Fruit fly (Drosophila melanogaster) whole organism, pupa: Measurements from ENCODE around the gene 5-HT7.

Experiments
- CG13204 ChIP-seq: fragments of 200-800 bp; sonication (Bioruptor generic); optimal IDR thresholded peaks from 2 replicates; lab custom pipeline; 2018; ENCODE audit warnings: missing biosample characterization, mild to moderate bottlenecking, missing genetic modification characterization, moderate library complexity
- CG17806 ChIP-seq: fragments of 200-800 bp; sonication (Bioruptor generic); optimal IDR thresholded peaks from 2 replicates; lab custom pipeline; 2018; ENCODE audit warnings: missing biosample characterization, mild to moderate bottlenecking, missing genetic modification characterization, moderate library complexity
- CG32121 ChIP-seq: fragments of 200-800 bp; sonication (Bioruptor generic); IDR thresholded peaks from 2 replicates; pipeline ENCODE4 v1.3.6; 2022; ENCODE audit warnings: missing biosample characterization, missing genetic modification characterization
- CG34367 ChIP-seq: fragments of 200-800 bp; sonication (Bioruptor generic); optimal IDR thresholded peaks from 2 replicates; lab custom pipeline; 2018; ENCODE audit warnings: missing biosample characterization, mild to moderate bottlenecking, missing genetic modification characterization
- CG8301 ChIP-seq: fragments of 200-800 bp; sonication (Bioruptor generic); optimal IDR thresholded peaks from 2 replicates; lab custom pipeline; 2018; ENCODE audit warnings: missing biosample characterization, mild to moderate bottlenecking, missing genetic modification characterization
- EcR ChIP-seq: fragments of 200-800 bp; sonication (Bioruptor generic); optimal IDR thresholded peaks from 3 replicates; lab custom pipeline; 2019; ENCODE audit warnings: missing biosample characterization, missing genetic modification characterization, mild to moderate bottlenecking, moderate library complexity, missing genetic modification reagents
- Ets98B ChIP-seq: fragments of 200-800 bp; sonication (Bioruptor generic); IDR thresholded peaks from 2 replicates; pipeline ENCODE4 v1.3.6; 2022; ENCODE audit warnings: missing biosample characterization, missing genetic modification characterization
- Pif1A ChIP-seq: fragments of 200-800 bp; sonication (Bioruptor generic); optimal IDR thresholded peaks from 3 replicates; lab custom pipeline; 2016; ENCODE audit warnings: missing biosample characterization, missing genetic modification characterization
- Snoo ChIP-seq: fragments of 200-800 bp; sonication (Bioruptor generic); optimal IDR thresholded peaks from 3 replicates; lab custom pipeline; 2017; ENCODE audit warnings: missing biosample characterization, mild to moderate bottlenecking, missing genetic modification characterization, inconsistent platforms
- fd96Ca ChIP-seq: fragments of 200-800 bp; sonication (Bioruptor generic); IDR thresholded peaks from 3 replicates; pipeline ENCODE4 v1.3.6; 2022; ENCODE audit warnings: missing biosample characterization, missing genetic modification characterization
- gl ChIP-seq: fragments of 200-800 bp; sonication (Bioruptor generic); optimal IDR thresholded peaks from 2 replicates; lab custom pipeline; 2018; ENCODE audit warnings: missing biosample characterization, mild to moderate bottlenecking, missing genetic modification characterization

dm6 chr3R:31064653-31065322 lies 48.1 kb upstream of the 5-HT7 start, which contains the start of gene Sox100B:
- TF ChIP-seq gl (tag; lab: Kevin White, UChicago) (no peak), Pif1A (GFP tag; lab: Kevin White, UChicago) (no peak), Snoo (tag; lab: Kevin White, UChicago) (no peak), CG17806 (tag; lab: Kevin White, UChicago) (no peak), CG32121 (GFP tag; lab: Robert Waterston, UW) (no peak), CG13204 (GFP tag; lab: Kevin White, UChicago) (no peak), EcR (GFP tag; lab: Kevin White, UChicago) (no peak), Ets98B (GFP tag; lab: Robert Waterston, UW) (no peak), CG34367 (no peak), CG8301 (no peak), fd96Ca (no peak)
